Worm (Caenorhabditis elegans) whole organism, L4 larva: ENCODE results near the gene K08E7.4.

Experiments
- F26F4.8 ChIP-seq: fragments of 200-800 bp; sonication (Bioruptor generic); conservative IDR thresholded peaks from 2 replicates; pipeline ENCODE4 v1.3.6; 2022; ENCODE audit warnings: missing genetic modification characterization, missing compliant biosample characterization
- F44E2.7 ChIP-seq: fragments of 200-800 bp; sonication (Bioruptor generic); IDR thresholded peaks from 2 replicates; pipeline ENCODE4 v2.1.2; 2022; ENCODE audit warnings: missing genetic modification characterization, missing compliant biosample characterization
- R02D3.7 ChIP-seq: fragments of 150-350 bp; sonication (generic microtip); optimal IDR thresholded peaks from 3 replicates; lab custom pipeline; 2014; ENCODE audit warnings: missing biosample characterization, missing genetic modification characterization
- T20F7.1 ChIP-seq: fragments of 200-800 bp; sonication (Bioruptor generic); optimal IDR thresholded peaks from 2 replicates; lab custom pipeline; 2018; ENCODE audit warnings: mild to moderate bottlenecking, missing genetic modification characterization, missing compliant biosample characterization
- T26A8.4 ChIP-seq: fragments of 200-800 bp; sonication (Bioruptor generic); IDR thresholded peaks from 2 replicates; pipeline ENCODE4 v1.3.6; 2022; ENCODE audit warnings: missing genetic modification characterization, missing compliant biosample characterization
- Y5F2A.4 ChIP-seq: fragments of 200-800 bp; sonication (Bioruptor generic); optimal IDR thresholded peaks from 2 replicates; lab custom pipeline; 2018; ENCODE audit warnings: mild to moderate bottlenecking, missing genetic modification characterization, missing compliant biosample characterization
- ZK337.2 ChIP-seq: fragments of 200-800 bp; sonication (Bioruptor generic); IDR thresholded peaks from 2 replicates; pipeline ENCODE4 v1.3.6; 2022; ENCODE audit warnings: missing genetic modification reagents, missing genetic modification characterization, missing compliant biosample characterization
- aha-1 ChIP-seq: fragments of 150-350 bp; peaks from one replicate; lab custom pipeline; 2014; ENCODE audit warnings: missing biosample characterization, missing genetic modification characterization
- aly-2 ChIP-seq: sonication (generic microtip); optimal IDR thresholded peaks from 2 replicates; lab custom pipeline; 2018; ENCODE audit warnings: missing biosample characterization, missing genetic modification characterization
- attf-4 ChIP-seq: sonication (generic microtip); optimal IDR thresholded peaks from 3 replicates; lab custom pipeline; 2017; ENCODE audit warnings: missing biosample characterization, missing genetic modification characterization
- ceh-28 ChIP-seq: fragments of 150-350 bp; optimal IDR thresholded peaks from 2 replicates; lab custom pipeline; 2014; ENCODE audit warnings: missing biosample characterization, missing genetic modification reagents, missing genetic modification characterization
- ceh-62 ChIP-seq: sonication (generic microtip); optimal IDR thresholded peaks from 2 replicates; lab custom pipeline; 2017; ENCODE audit warnings: missing biosample characterization, missing genetic modification characterization
- ceh-82 ChIP-seq: sonication (generic microtip); optimal IDR thresholded peaks from 2 replicates; lab custom pipeline; 2017; ENCODE audit warnings: missing biosample characterization, missing genetic modification characterization
- dmd-6 ChIP-seq: fragments of 200-800 bp; sonication (Bioruptor generic); IDR thresholded peaks from 2 replicates; pipeline ENCODE4 v1.3.6; 2022; ENCODE audit warnings: missing genetic modification reagents, missing genetic modification characterization, missing compliant biosample characterization
- dmd-9 ChIP-seq: fragments of 200-800 bp; sonication (Bioruptor generic); IDR thresholded peaks from 2 replicates; pipeline ENCODE4 v1.3.6; 2022; ENCODE audit warnings: missing genetic modification reagents, missing genetic modification characterization, missing compliant biosample characterization
- dpl-1 ChIP-seq: fragments of 150-350 bp; optimal IDR thresholded peaks from 2 replicates; lab custom pipeline; 2014; ENCODE audit warnings: missing biosample characterization, missing genetic modification reagents, missing genetic modification characterization
- dve-1 ChIP-seq: sonication (generic microtip); optimal IDR thresholded peaks from 2 replicates; lab custom pipeline; 2017; ENCODE audit warnings: antibody characterized with exemption, mild to moderate bottlenecking, missing genetic modification characterization, missing compliant biosample characterization; ENCODE audit not compliant: insufficient read depth
- egl-27 ChIP-seq: sonication (generic microtip); optimal IDR thresholded peaks from 3 replicates; lab custom pipeline; 2017; ENCODE audit warnings: missing biosample characterization, missing genetic modification reagents, missing genetic modification characterization
- hlh-11 ChIP-seq: fragments of 200-800 bp; sonication (Bioruptor generic); optimal IDR thresholded peaks from 2 replicates; lab custom pipeline; 2018; ENCODE audit warnings: mild to moderate bottlenecking, missing genetic modification characterization, missing compliant biosample characterization
- hlh-30 ChIP-seq: sonication (generic microtip); optimal IDR thresholded peaks from 2 replicates; lab custom pipeline; 2017; ENCODE audit warnings: antibody characterized with exemption, mild to moderate bottlenecking, missing genetic modification characterization, missing compliant biosample characterization; ENCODE audit not compliant: insufficient read depth
- hmg-1.1 ChIP-seq: fragments of 200-800 bp; sonication (Bioruptor generic); IDR thresholded peaks from 2 replicates; pipeline ENCODE4 v1.3.6; 2022; ENCODE audit warnings: missing genetic modification reagents, missing genetic modification characterization, missing compliant biosample characterization
- lin-15B ChIP-seq: fragments of 150-350 bp; sonication (generic microtip); optimal IDR thresholded peaks from 3 replicates; lab custom pipeline; 2014; ENCODE audit warnings: missing biosample characterization, missing genetic modification characterization
- lin-38 ChIP-seq: fragments of 200-800 bp; sonication (Bioruptor generic); IDR thresholded peaks from 2 replicates; pipeline ENCODE4 v1.3.6; 2022; ENCODE audit warnings: missing genetic modification reagents, missing genetic modification characterization, missing compliant biosample characterization
- lir-3 ChIP-seq: sonication (generic microtip); optimal IDR thresholded peaks from 2 replicates; lab custom pipeline; 2016; ENCODE audit warnings: mild to moderate bottlenecking, missing genetic modification characterization, missing compliant biosample characterization
- lsy-2 ChIP-seq, 2 experiments: fragments of 150-350 bp in 1 of 2; sonication (generic microtip) in 1 of 2; optimal IDR thresholded peaks; 2 replicates each; lab custom pipeline; 2014 to 2017; ENCODE audit warnings: missing biosample characterization in 2 of 2, missing genetic modification characterization in 2 of 2
- mdl-1 ChIP-seq, 2 experiments: fragments of 150-350 bp in 1 of 2; sonication (generic microtip) in 1 of 2; optimal IDR thresholded peaks; 2 replicates each; lab custom pipeline; 2014 to 2017; ENCODE audit warnings: missing biosample characterization in 2 of 2, missing genetic modification characterization in 2 of 2
- mep-1 ChIP-seq: fragments of 150-350 bp; sonication (generic microtip); optimal IDR thresholded peaks from 3 replicates; lab custom pipeline; 2014; ENCODE audit warnings: missing biosample characterization, missing genetic modification characterization
- mes-2 ChIP-seq: sonication (generic microtip); optimal IDR thresholded peaks from 2 replicates; lab custom pipeline; 2016; ENCODE audit warnings: missing genotype, mild to moderate bottlenecking, missing genetic modification characterization, missing compliant biosample characterization; ENCODE audit not compliant: poor library complexity, severe bottlenecking
- mxl-2 ChIP-seq: fragments of 200-800 bp; sonication (Bioruptor generic); conservative IDR thresholded peaks from 2 replicates; pipeline ENCODE4 v1.3.6; 2022; ENCODE audit warnings: missing genetic modification reagents, missing genetic modification characterization, missing compliant biosample characterization
- mxl-3 ChIP-seq: fragments of 200-800 bp; sonication (Bioruptor generic); optimal IDR thresholded peaks from 2 replicates; lab custom pipeline; 2018; ENCODE audit warnings: mild to moderate bottlenecking, missing genetic modification characterization, missing compliant biosample characterization
- nhr-10 ChIP-seq: fragments of 150-350 bp; optimal IDR thresholded peaks from 2 replicates; lab custom pipeline; 2014; ENCODE audit warnings: missing biosample characterization, missing genetic modification characterization
- nhr-11 ChIP-seq: fragments of 150-350 bp; optimal IDR thresholded peaks from 2 replicates; lab custom pipeline; 2014; ENCODE audit warnings: missing biosample characterization, missing genetic modification characterization
- nhr-111 ChIP-seq: fragments of 200-800 bp; sonication (Bioruptor generic); optimal IDR thresholded peaks from 2 replicates; lab custom pipeline; 2018; ENCODE audit warnings: mild to moderate bottlenecking, missing genetic modification characterization, missing compliant biosample characterization
- nhr-6 ChIP-seq: fragments of 150-350 bp; optimal IDR thresholded peaks from 2 replicates; lab custom pipeline; 2014; ENCODE audit warnings: missing biosample characterization, missing genetic modification characterization
- nhr-76 ChIP-seq: fragments of 150-350 bp; optimal IDR thresholded peaks from 2 replicates; lab custom pipeline; 2014; ENCODE audit warnings: missing biosample characterization, missing genetic modification characterization
- pha-4 ChIP-seq, 2 experiments: fragments of 150-350 bp in 1 of 2; fragments of 200-800 bp in 1 of 2; sonication (Bioruptor generic) in 1 of 2; IDR thresholded peaks in 1 of 2; optimal IDR thresholded peaks in 1 of 2; 2 replicates each; pipeline versions ENCODE4 v1.3.6 to Lab custom; 2014 to 2022; ENCODE audit warnings: missing genetic modification characterization in 2 of 2, missing genetic modification reagents in 2 of 2, missing biosample characterization in 1 of 2, missing compliant biosample characterization in 1 of 2
- php-3 ChIP-seq: fragments of 200-800 bp; sonication (Bioruptor generic); IDR thresholded peaks from 2 replicates; pipeline ENCODE4 v1.3.6; 2022; ENCODE audit warnings: missing genetic modification reagents, missing genetic modification characterization, missing compliant biosample characterization
- pqm-1 ChIP-seq: sonication (generic microtip); optimal IDR thresholded peaks from 2 replicates; lab custom pipeline; 2017; ENCODE audit warnings: missing biosample characterization, missing genetic modification characterization
- rbr-2 ChIP-seq: sonication (generic microtip); optimal IDR thresholded peaks from 2 replicates; lab custom pipeline; 2016; ENCODE audit warnings: missing genotype, missing genetic modification characterization, missing compliant biosample characterization
- skn-1 ChIP-seq: fragments of 150-350 bp; optimal IDR thresholded peaks from 2 replicates; lab custom pipeline; 2014; ENCODE audit warnings: missing biosample characterization, missing genetic modification characterization
- snpc-4 ChIP-seq: fragments of 150-350 bp; optimal IDR thresholded peaks from 2 replicates; lab custom pipeline; 2014; ENCODE audit warnings: missing biosample characterization, missing genetic modification characterization
- tra-1 ChIP-seq: fragments of 200-800 bp; sonication (Bioruptor generic); IDR thresholded peaks from 2 replicates; pipeline ENCODE4 v1.3.6; 2022; ENCODE audit warnings: missing genetic modification reagents, missing genetic modification characterization, missing compliant biosample characterization
- unc-62 ChIP-seq, 3 experiments: fragments of 150-350 bp in 1 of 3; sonication (generic microtip); optimal IDR thresholded peaks in 2 of 3; peaks in 1 of 3; 1 replicate in 1 of 3; 2 replicates in 2 of 3; lab custom pipeline; 2014 to 2017; ENCODE audit warnings: missing biosample characterization in 3 of 3, missing genetic modification characterization in 3 of 3, missing genetic modification reagents in 3 of 3, missing genotype in 1 of 3
- zfp-3 ChIP-seq: fragments of 200-800 bp; sonication (Bioruptor generic); conservative IDR thresholded peaks from 2 replicates; pipeline ENCODE4 v1.3.6; 2022; ENCODE audit warnings: missing genetic modification reagents, missing genetic modification characterization, missing compliant biosample characterization
- zip-2 ChIP-seq: fragments of 150-350 bp; optimal IDR thresholded peaks from 2 replicates; lab custom pipeline; 2014; ENCODE audit warnings: missing biosample characterization, missing genetic modification characterization
- ztf-7 ChIP-seq: fragments of 150-350 bp; optimal IDR thresholded peaks from 2 replicates; lab custom pipeline; 2014; ENCODE audit warnings: missing biosample characterization, missing genetic modification characterization

The K08E7.4 gene

ce11 chrIV:12565933-12566540 lies 4.9 kb downstream of the K08E7.4 start, which contains the start of gene eak-7:
Gene eak-7 (minus strand): TSS chrIV:12565983.
- TF ChIP-seq nhr-6 (tag; lab: Kevin White, UChicago) (no peak), php-3 (GFP tag; lab: Robert Waterston, UW) (no peak), hlh-30 (peak; percentile 19), aha-1 (tag; lab: Kevin White, UChicago) (no peak), mxl-3 (no peak), nhr-111 (GFP tag; lab: Kevin White, UChicago) (no peak), nhr-11 (tag; lab: Kevin White, UChicago) (no peak), mdl-1 (tag; optimal IDR thresholded peaks at IDR 0.05; lab: Kevin White, UChicago) (no peak)
- TF ChIP-seq, all 104 proteins: peak for 1

- TF ChIP-seq aly-2 (tag; lab: Kevin White, UChicago) (no peak), Y5F2A.4 (GFP tag; lab: Kevin White, UChicago) (no peak), hmg-1.1 (GFP tag; lab: Robert Waterston, UW) (no peak), nhr-10 (tag; lab: Kevin White, UChicago) (no peak), T26A8.4 (GFP tag; lab: Robert Waterston, UW) (no peak), hlh-11 (no peak), dve-1 (tag; lab: Kevin White, UChicago) (no peak), ztf-7 (no peak), pha-4 (GFP tag; IDR thresholded peaks at IDR 0.05; lab: Robert Waterston, UW) (no peak), pha-4 (tag; optimal IDR thresholded peaks at IDR 0.05; lab: Kevin White, UChicago) (no peak), attf-4 (tag; lab: Kevin White, UChicago) (no peak), F26F4.8 (no peak), tra-1 (GFP tag; lab: Robert Waterston, UW) (no peak), mxl-3 (no peak), zip-2 (tag; lab: Kevin White, UChicago) (no peak)
These were observed 10.4 kb downstream of the K08E7.4 start, which contains the start of gene snb-7 for ce11 chrIV:12560568-12560967. Gene snb-7 (plus strand): TSS chrIV:12560868.

ce11 chrIV:12558925-12559450 lies 12.0 kb downstream of the K08E7.4 start, which contains the start of the genes ZK795.2 and ZK795.3:
Gene ZK795.2 (minus strand): TSS chrIV:12558975.
Gene ZK795.3 (plus strand): TSS chrIV:12559365.
- TF ChIP-seq ceh-28 (tag; lab: Kevin White, UChicago) (no peak), dpl-1 (GFP tag; lab: Kevin White, UChicago) (peak; percentile 98), ceh-62 (tag; lab: Kevin White, UChicago) (no peak), lin-15B (no peak), ZK337.2 (GFP tag; lab: Robert Waterston, UW) (no peak), dmd-9 (GFP tag; lab: Robert Waterston, UW) (no peak), hlh-11 (no peak), nhr-76 (tag; lab: Kevin White, UChicago) (no peak), unc-62 (GFP tag; optimal IDR thresholded peaks at IDR 0.05 in 1 of 2; lab: Kevin White, UChicago) (no peak), unc-62 (tag; optimal IDR thresholded peaks at IDR 0.05; lab: Kevin White, UChicago) (no peak), mep-1 (tag; lab: Kevin White, UChicago) (peak; percentile 48), F44E2.7 (no peak), mdl-1 (tag; optimal IDR thresholded peaks at IDR 0.05; lab: Kevin White, UChicago) (no peak), mes-2 (peak; percentile 78), mxl-2 (GFP tag; lab: Robert Waterston, UW) (no peak), nhr-10 (tag; lab: Kevin White, UChicago) (no peak), rbr-2 (tag; lab: Kevin White, UChicago) (peak; percentile 32), skn-1 (tag; lab: Kevin White, UChicago) (no peak), dmd-6 (GFP tag; lab: Robert Waterston, UW) (no peak), snpc-4 (tag; lab: Kevin White, UChicago) (no peak), lin-38 (GFP tag; lab: Robert Waterston, UW) (peak; percentile 64), lsy-2 (tag; optimal IDR thresholded peaks at IDR 0.05; lab: Kevin White, UChicago) (peak in 1 of 2 experiments; percentile 83), ceh-82 (tag; lab: Kevin White, UChicago) (no peak), dve-1 (tag; lab: Kevin White, UChicago) (peak; percentile 41), R02D3.7 (no peak), lir-3 (tag; lab: Kevin White, UChicago) (no peak), zfp-3 (GFP tag; lab: Robert Waterston, UW) (no peak), T20F7.1 (GFP tag; lab: Kevin White, UChicago) (no peak), pqm-1 (tag; lab: Kevin White, UChicago) (no peak), aly-2 (tag; lab: Kevin White, UChicago) (no peak), egl-27 (tag; lab: Kevin White, UChicago) (no peak), T26A8.4 (GFP tag; lab: Robert Waterston, UW) (no peak)
